Worm (Caenorhabditis elegans): Measurements from ENCODE around the gene F35A5.1.

F35A5.1 gene

DNA sequence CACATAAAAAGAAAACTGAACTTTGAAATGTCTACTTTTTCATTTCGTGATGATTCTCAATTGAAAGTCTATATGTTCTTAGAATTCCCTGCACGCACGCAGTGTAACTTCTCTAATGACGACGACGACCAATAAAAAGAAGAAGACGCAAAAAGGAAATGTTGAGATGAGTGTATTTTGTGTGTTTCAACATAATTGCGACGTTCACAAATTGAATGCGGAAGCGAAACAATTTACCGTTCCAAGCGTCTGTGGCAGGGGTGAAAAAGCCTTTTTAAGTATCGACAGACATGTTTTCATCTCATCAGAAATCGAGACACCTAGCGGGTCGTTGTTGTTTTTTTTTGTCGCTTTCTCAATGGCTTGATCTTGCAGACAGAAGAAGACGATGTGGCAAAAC lies 31.4 kb downstream of the F35A5.1 start:
- TF ChIP-seq pha-4 (tag; optimal IDR thresholded peaks at IDR 0.05) (no peak), drap-1 (GFP tag; optimal IDR thresholded peaks at IDR 0.05) (no peak), flh-1 (GFP tag; optimal IDR thresholded peaks at IDR 0.05) (no peak)

DNA sequence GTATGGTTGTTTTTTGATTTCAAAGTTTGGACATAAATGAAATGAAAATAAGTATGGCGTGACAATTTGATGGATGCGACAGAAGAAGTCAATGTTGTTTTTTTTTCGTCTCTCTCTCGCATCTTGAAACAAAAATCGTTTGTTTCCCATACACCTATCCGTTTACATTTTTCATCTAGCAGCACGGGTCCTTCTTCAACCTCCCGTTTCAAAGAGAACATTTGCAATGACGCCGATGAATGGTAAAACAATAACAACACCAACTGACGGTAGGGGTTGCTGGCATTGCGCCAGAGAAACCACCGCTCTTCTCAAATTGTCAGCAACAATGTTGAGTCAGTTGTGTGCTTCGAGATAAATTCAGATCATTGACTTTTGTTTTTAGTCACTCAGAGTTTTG lies 31.9 kb downstream of the F35A5.1 start:
- TF ChIP-seq unc-120 (tag; optimal IDR thresholded peaks at IDR 0.05; ENCODE audit: poor library complexity, severe bottlenecking) = peak; percentile 16
- TF ChIP-seq ham-2 (GFP tag; optimal IDR thresholded peaks at IDR 0.05) = no peak
- no peak for TF ChIP-seq ces-1 (GFP tag; optimal IDR thresholded peaks at IDR 0.05)
- peak; percentile 93 for TF ChIP-seq hlh-1 (tag; optimal IDR thresholded peaks at IDR 0.05)
- no peak for TF ChIP-seq lsy-2 (tag; optimal IDR thresholded peaks at IDR 0.05)
- no peak for TF ChIP-seq ceh-39 (tag; optimal IDR thresholded peaks at IDR 0.05)
- no peak for TF ChIP-seq tbx-8 (GFP tag; optimal IDR thresholded peaks at IDR 0.05)

ce11 chrX:3842398-3842896 lies 35.2 kb downstream of the F35A5.1 start, which contains the start of gene ttr-48:
ttr-48 (minus strand) TSS chrX:3842448.
- TF ChIP-seq mab-5 (tag; optimal IDR thresholded peaks at IDR 0.05) = no peak
- no peak for TF ChIP-seq hlh-1 (tag; optimal IDR thresholded peaks at IDR 0.05)
- no peak for TF ChIP-seq nhr-28 (tag; optimal IDR thresholded peaks at IDR 0.05)
- no peak for TF ChIP-seq drap-1 (GFP tag; optimal IDR thresholded peaks at IDR 0.05)
- TF ChIP-seq bed-3 (GFP tag; optimal IDR thresholded peaks at IDR 0.05) = no peak
- no peak for TF ChIP-seq unc-39 (tag; optimal IDR thresholded peaks at IDR 0.05)
- no peak for TF ChIP-seq lsy-2 (tag; optimal IDR thresholded peaks at IDR 0.05)
- no peak for TF ChIP-seq ztf-11 (tag; optimal IDR thresholded peaks at IDR 0.05)
- no peak for TF ChIP-seq lin-32 (GFP tag; optimal IDR thresholded peaks at IDR 0.05)
- TF ChIP-seq nhr-12 (tag; optimal IDR thresholded peaks at IDR 0.05) = no peak
- TF ChIP-seq cnd-1 (tag; optimal IDR thresholded peaks at IDR 0.05) = no peak
- no peak for TF ChIP-seq M03D4.4 (tag; optimal IDR thresholded peaks at IDR 0.05)
- TF ChIP-seq blmp-1 (tag; optimal IDR thresholded peaks at IDR 0.05) = no peak
- TF ChIP-seq zip-8 (tag; optimal IDR thresholded peaks at IDR 0.05) = no peak
- TF ChIP-seq nhr-237 (tag; optimal IDR thresholded peaks at IDR 0.05) = no peak
- TF ChIP-seq ceh-43 (GFP tag; optimal IDR thresholded peaks at IDR 0.05) = no peak
- TF ChIP-seq lin-13 (tag; optimal IDR thresholded peaks at IDR 0.05) = no peak
- TF ChIP-seq mep-1 (tag; optimal IDR thresholded peaks at IDR 0.05) = no peak
- TF ChIP-seq pha-4 (tag; optimal IDR thresholded peaks at IDR 0.05) = no peak
- TF ChIP-seq mls-2 (tag; optimal IDR thresholded peaks at IDR 0.05) = no peak

- TF ChIP-seq elt-1 (tag; optimal IDR thresholded peaks at IDR 0.05; ENCODE audit: borderline replicate concordance, insufficient read depth) (no peak), ceh-83 (GFP tag; optimal IDR thresholded peaks at IDR 0.05) (no peak), mep-1 (tag; optimal IDR thresholded peaks at IDR 0.05) (no peak), unc-120 (tag; optimal IDR thresholded peaks at IDR 0.05; ENCODE audit: poor library complexity, severe bottlenecking) (peak; percentile 87), bed-3 (GFP tag; optimal IDR thresholded peaks at IDR 0.05) (no peak), pha-4 (tag; optimal IDR thresholded peaks at IDR 0.05) (no peak), unc-39 (tag; optimal IDR thresholded peaks at IDR 0.05) (no peak), ceh-39 (tag; optimal IDR thresholded peaks at IDR 0.05) (no peak), nhr-237 (tag; optimal IDR thresholded peaks at IDR 0.05) (no peak), lin-32 (GFP tag; optimal IDR thresholded peaks at IDR 0.05) (no peak), mls-2 (tag; optimal IDR thresholded peaks at IDR 0.05) (no peak), snpc-4 (tag; optimal IDR thresholded peaks at IDR 0.05) (no peak), blmp-1 (tag; optimal IDR thresholded peaks at IDR 0.05) (no peak), hlh-1 (tag; optimal IDR thresholded peaks at IDR 0.05) (peak; percentile 49), unc-62 (GFP tag; optimal IDR thresholded peaks at IDR 0.05) (peak; percentile 33), nhr-76 (tag; optimal IDR thresholded peaks at IDR 0.05) (no peak), zip-8 (tag; optimal IDR thresholded peaks at IDR 0.05) (no peak)
These were observed 46.6 kb downstream of the F35A5.1 start for ce11 chrX:3853901-3854300.

- TF ChIP-seq ces-1 (GFP tag; optimal IDR thresholded peaks at IDR 0.05) = peak; percentile 83
- TF ChIP-seq unc-62 (GFP tag; optimal IDR thresholded peaks at IDR 0.05) = no peak
- no peak for TF ChIP-seq ceh-43 (GFP tag; optimal IDR thresholded peaks at IDR 0.05)
These were observed 48.5 kb downstream of the F35A5.1 start for ce11 chrX:3855717-3856116.
